Fruit fly (Drosophila melanogaster) whole organism, embryonic: Measurements from ENCODE around the gene Notum.

ENCODE experiments used
- Atf3 ChIP-seq: fragments of 200-800 bp; sonication (Bioruptor generic); optimal IDR thresholded peaks from 3 replicates; lab custom pipeline; 2016; ENCODE audit warnings: missing biosample characterization, missing genetic modification characterization
- Awh ChIP-seq: fragments of 200-800 bp; sonication (Bioruptor generic); IDR thresholded peaks from 2 replicates; pipeline ENCODE4, ENCODE4 v1.3.6; 2022; ENCODE audit warnings: missing biosample characterization, missing genetic modification characterization
- Blimp-1 ChIP-seq: fragments of 200-800 bp; sonication (Bioruptor generic); optimal IDR thresholded peaks from 3 replicates; lab custom pipeline; 2018; ENCODE audit warnings: missing biosample characterization, missing genetic modification characterization, mild to moderate bottlenecking, moderate library complexity, missing genetic modification reagents
- CG10565 ChIP-seq: fragments of 200-800 bp; sonication (Bioruptor generic); optimal IDR thresholded peaks from 3 replicates; lab custom pipeline; 2016; ENCODE audit warnings: missing biosample characterization, mild to moderate bottlenecking, missing genetic modification characterization
- CG11560 ChIP-seq: fragments of 200-800 bp; sonication (Bioruptor generic); IDR thresholded peaks from 3 replicates; pipeline ENCODE4 v1.3.6; 2022; ENCODE audit warnings: missing biosample characterization, missing genetic modification characterization
- CG12104 ChIP-seq: fragments of 200-800 bp; sonication (Bioruptor generic); optimal IDR thresholded peaks from 3 replicates; lab custom pipeline; 2016; ENCODE audit warnings: missing biosample characterization, missing genetic modification characterization
- CG12391 ChIP-seq: fragments of 200-800 bp; sonication (Bioruptor generic); optimal IDR thresholded peaks from 3 replicates; lab custom pipeline; 2018; ENCODE audit warnings: missing biosample characterization, mild to moderate bottlenecking, missing genetic modification characterization, moderate library complexity
- CG13123 ChIP-seq: fragments of 200-800 bp; sonication (Bioruptor generic); optimal IDR thresholded peaks from 2 replicates; lab custom pipeline; 2016; ENCODE audit warnings: missing biosample characterization, missing genetic modification characterization
- CG14014 ChIP-seq: fragments of 200-800 bp; sonication (Bioruptor generic); IDR thresholded peaks from 2 replicates; pipeline ENCODE4 v1.3.6; 2022; ENCODE audit warnings: missing biosample characterization, missing genetic modification characterization
- CG14050 ChIP-seq: fragments of 200-800 bp; sonication (Bioruptor generic); IDR thresholded peaks from 3 replicates; pipeline ENCODE4 v1.3.6; 2022; ENCODE audit warnings: missing biosample characterization, missing genetic modification characterization
- CG15479 ChIP-seq: fragments of 200-800 bp; sonication (Bioruptor generic); optimal IDR thresholded peaks from 3 replicates; lab custom pipeline; 2019; ENCODE audit warnings: missing biosample characterization, mild to moderate bottlenecking, missing genetic modification characterization, moderate library complexity
- CG2889 ChIP-seq: fragments of 200-800 bp; sonication (Bioruptor generic); IDR thresholded peaks from 3 replicates; pipeline ENCODE4 v1.3.6; 2022; ENCODE audit warnings: missing biosample characterization, missing genetic modification characterization
- CG30020 ChIP-seq: fragments of 200-800 bp; optimal IDR thresholded peaks from 2 replicates; lab custom pipeline; 2019; ENCODE audit warnings: missing biosample characterization, mild to moderate bottlenecking, missing genetic modification characterization, moderate library complexity
- CG33213 ChIP-seq: fragments of 200-800 bp; sonication (Bioruptor generic); optimal IDR thresholded peaks from 3 replicates; lab custom pipeline; 2016; ENCODE audit warnings: missing biosample characterization, missing genetic modification characterization
- CG34224 ChIP-seq: fragments of 200-800 bp; sonication (Bioruptor generic); IDR thresholded peaks from 3 replicates; pipeline ENCODE4 v1.3.6; 2022; ENCODE audit warnings: missing biosample characterization, missing genetic modification characterization; ENCODE audit not compliant: partially characterized antibody
- CG3838 ChIP-seq: fragments of 200-800 bp; sonication (Bioruptor generic); optimal IDR thresholded peaks from 3 replicates; lab custom pipeline; 2016; ENCODE audit warnings: missing biosample characterization, missing genetic modification characterization
- CG6654 ChIP-seq: fragments of 200-800 bp; sonication (Bioruptor generic); optimal IDR thresholded peaks from 2 replicates; lab custom pipeline; 2017; ENCODE audit warnings: missing biosample characterization, mild to moderate bottlenecking, missing genetic modification characterization
- CG6791 ChIP-seq: fragments of 200-800 bp; sonication (Bioruptor generic); IDR thresholded peaks from 3 replicates; pipeline ENCODE4 v1.3.6; 2022; ENCODE audit warnings: missing biosample characterization, missing genetic modification characterization; ENCODE audit not compliant: partially characterized antibody
- CTCF ChIP-seq: fragments of 200-800 bp; sonication (Bioruptor generic); optimal IDR thresholded peaks from 2 replicates; lab custom pipeline; 2017; ENCODE audit warnings: missing biosample characterization, mild to moderate bottlenecking, missing genetic modification characterization, moderate library complexity
- Camta ChIP-seq: fragments of 200-800 bp; sonication (Bioruptor generic); optimal IDR thresholded peaks from 2 replicates; lab custom pipeline; 2016; ENCODE audit warnings: missing biosample characterization, missing genetic modification characterization
- Dfd ChIP-seq, 2 experiments: fragments of >200 bp; optimal IDR thresholded peaks; 2 replicates each; lab custom pipeline; 2017; ENCODE audit warnings: missing biosample characterization in 2 of 2, missing genetic modification characterization in 2 of 2
- Dll ChIP-seq: fragments of 200-800 bp; sonication (Bioruptor generic); IDR thresholded peaks from 4 replicates; pipeline ENCODE4 v1.3.6; 2022; ENCODE audit warnings: missing biosample characterization, missing genetic modification characterization; ENCODE audit not compliant: partially characterized antibody
- Fer3 ChIP-seq: fragments of 200-800 bp; sonication (Bioruptor generic); optimal IDR thresholded peaks from 2 replicates; lab custom pipeline; 2018; ENCODE audit warnings: missing biosample characterization, mild to moderate bottlenecking, missing genetic modification characterization, moderate library complexity
- Neu2 ChIP-seq: fragments of 200-800 bp; sonication (Bioruptor generic); optimal IDR thresholded peaks from 3 replicates; lab custom pipeline; 2016; ENCODE audit warnings: missing biosample characterization, missing genetic modification characterization, borderline replicate concordance
- Scr ChIP-seq: fragments of 200-800 bp; sonication (Bioruptor generic); IDR thresholded peaks from 2 replicates; pipeline ENCODE4 v1.3.6; 2022; ENCODE audit warnings: missing biosample characterization, missing genetic modification characterization; ENCODE audit not compliant: partially characterized antibody
- TFAM ChIP-seq: fragments of 200-800 bp; sonication (Bioruptor generic); optimal IDR thresholded peaks from 2 replicates; lab custom pipeline; 2017; ENCODE audit warnings: missing biosample characterization, missing genetic modification characterization, inconsistent platforms
- Tbp ChIP-seq: fragments of >200 bp; optimal IDR thresholded peaks from 2 replicates; lab custom pipeline; 2018; ENCODE audit warnings: missing biosample characterization, missing genetic modification characterization
- Vsx1 ChIP-seq: fragments of 200-800 bp; sonication (Bioruptor generic); optimal IDR thresholded peaks from 2 replicates; lab custom pipeline; 2017; ENCODE audit warnings: missing biosample characterization, mild to moderate bottlenecking, missing genetic modification characterization, missing genetic modification reagents
- Xrp1 ChIP-seq: fragments of 200-800 bp; sonication (Bioruptor generic); IDR thresholded peaks from 2 replicates; pipeline ENCODE4 v1.3.6; 2022; ENCODE audit warnings: missing biosample characterization, missing genetic modification characterization
- ac ChIP-seq: fragments of 200-800 bp; sonication (Bioruptor generic); optimal IDR thresholded peaks from 3 replicates; lab custom pipeline; 2017; ENCODE audit warnings: missing biosample characterization, mild to moderate bottlenecking, missing genetic modification characterization
- bbx ChIP-seq: fragments of 200-800 bp; sonication (Bioruptor generic); IDR thresholded peaks from 2 replicates; pipeline ENCODE4 v1.3.6; 2022; ENCODE audit warnings: missing biosample characterization, missing genetic modification characterization; ENCODE audit not compliant: partially characterized antibody
- bcd ChIP-seq: fragments of 200-800 bp; sonication (Bioruptor generic); optimal IDR thresholded peaks from 2 replicates; lab custom pipeline; 2017; ENCODE audit warnings: missing biosample characterization, mild to moderate bottlenecking, missing genetic modification characterization
- chn ChIP-seq: fragments of 200-800 bp; sonication (Bioruptor generic); optimal IDR thresholded peaks from 2 replicates; lab custom pipeline; 2016; ENCODE audit warnings: missing biosample characterization, missing genetic modification characterization
- danr ChIP-seq: fragments of 200-800 bp; sonication (Bioruptor generic); IDR thresholded peaks from 2 replicates; pipeline ENCODE4 v1.3.6; 2022; ENCODE audit warnings: missing biosample characterization, missing genetic modification characterization
- ems ChIP-seq: fragments of 200-800 bp; sonication (Bioruptor generic); optimal IDR thresholded peaks from 3 replicates; lab custom pipeline; 2016; ENCODE audit warnings: missing biosample characterization, missing genetic modification characterization
- gce ChIP-seq: fragments of 200-800 bp; sonication (Bioruptor generic); IDR thresholded peaks from 3 replicates; pipeline ENCODE4 v1.3.6; 2022; ENCODE audit warnings: missing biosample characterization, missing genetic modification characterization
- gfzf ChIP-seq: fragments of 200-800 bp; sonication (Bioruptor generic); optimal IDR thresholded peaks from 2 replicates; lab custom pipeline; 2016; ENCODE audit warnings: missing biosample characterization, mild to moderate bottlenecking, missing genetic modification characterization, moderate library complexity
- h ChIP-seq: fragments of >200 bp; optimal IDR thresholded peaks from 2 replicates; lab custom pipeline; 2017
- jigr1 ChIP-seq: fragments of 200-800 bp; sonication (Bioruptor generic); IDR thresholded peaks from 3 replicates; pipeline ENCODE4 v1.3.6; 2022; ENCODE audit warnings: missing biosample characterization, missing genetic modification characterization
- ken ChIP-seq: fragments of 200-800 bp; sonication (Bioruptor generic); IDR thresholded peaks from 3 replicates; pipeline ENCODE4 v1.3.6; 2022; ENCODE audit warnings: missing biosample characterization, missing genetic modification characterization
- lab ChIP-seq: fragments of 200-800 bp; sonication (Bioruptor generic); optimal IDR thresholded peaks from 3 replicates; lab custom pipeline; 2017; ENCODE audit warnings: missing biosample characterization, missing genetic modification characterization, mild to moderate bottlenecking, moderate library complexity, missing genetic modification reagents
- lbe ChIP-seq: fragments of 200-800 bp; sonication (Bioruptor generic); optimal IDR thresholded peaks from 2 replicates; lab custom pipeline; 2016; ENCODE audit warnings: missing biosample characterization, mild to moderate bottlenecking, missing genetic modification characterization
- maf-S ChIP-seq: fragments of 200-800 bp; sonication (Bioruptor generic); optimal IDR thresholded peaks from 2 replicates; lab custom pipeline; 2016; ENCODE audit warnings: missing biosample characterization, missing genetic modification characterization
- org-1 ChIP-seq: fragments of 200-800 bp; sonication (Bioruptor generic); optimal IDR thresholded peaks from 2 replicates; lab custom pipeline; 2017; ENCODE audit warnings: missing biosample characterization, missing genetic modification characterization
- phol ChIP-seq: fragments of 200-800 bp; sonication (Bioruptor generic); optimal IDR thresholded peaks from 3 replicates; lab custom pipeline; 2018; ENCODE audit warnings: missing biosample characterization, mild to moderate bottlenecking, missing genetic modification characterization, moderate library complexity
- pzg ChIP-seq: fragments of 200-800 bp; sonication (Bioruptor generic); optimal IDR thresholded peaks from 3 replicates; lab custom pipeline; 2018; ENCODE audit warnings: missing biosample characterization, mild to moderate bottlenecking, missing genetic modification characterization, moderate library complexity
- salm ChIP-seq: fragments of 200-800 bp; sonication (Bioruptor generic); optimal IDR thresholded peaks from 2 replicates; lab custom pipeline; 2018; ENCODE audit warnings: missing biosample characterization, mild to moderate bottlenecking, missing genetic modification characterization
- shn ChIP-seq: fragments of 200-800 bp; sonication (Bioruptor generic); optimal IDR thresholded peaks from 3 replicates; lab custom pipeline; 2016; ENCODE audit warnings: missing biosample characterization, missing genetic modification characterization
- sima ChIP-seq: fragments of 200-800 bp; sonication (Bioruptor generic); optimal IDR thresholded peaks from 2 replicates; lab custom pipeline; 2016; ENCODE audit warnings: missing biosample characterization, missing genetic modification characterization
- sisA ChIP-seq: fragments of 200-800 bp; sonication (Bioruptor generic); IDR thresholded peaks from 2 replicates; pipeline ENCODE4 v1.3.6; 2022; ENCODE audit warnings: missing biosample characterization, missing genetic modification characterization
- tx ChIP-seq: fragments of 200-800 bp; sonication (Bioruptor generic); optimal IDR thresholded peaks from 2 replicates; lab custom pipeline; 2016; ENCODE audit warnings: missing biosample characterization, missing genetic modification characterization
- zfh1 ChIP-seq: fragments of 200-800 bp; sonication (Bioruptor generic); IDR thresholded peaks from 3 replicates; pipeline ENCODE4 v1.3.6; 2022; ENCODE audit warnings: missing biosample characterization, missing genetic modification characterization

Notum gene

dm6 chr3L:15999358-16000005 lies 23.8 kb upstream of the Notum start (continued):
- TF ChIP-seq Dll (GFP tag; lab: Robert Waterston, UW) (no peak), CG12104 (GFP tag; lab: Kevin White, UChicago) (peak; percentile 3), bcd (GFP tag; lab: Kevin White, UChicago) (peak; percentile 11), Xrp1 (peak; percentile 59; the same call in 1 of the 2 replicates), lab (GFP tag; lab: Kevin White, UChicago) (peak; percentile 80), Dfd (GFP tag; optimal IDR thresholded peaks at IDR 0.05; lab: Kevin White, UChicago) (no peak), gce (GFP tag; lab: Robert Waterston, UW) (no peak), Atf3 (peak; percentile 14), CG10565 (no peak), ken (GFP tag; lab: Robert Waterston, UW) (no peak), CG2889 (GFP tag; lab: Robert Waterston, UW) (0 out of 3 replicates have a peak, but pooled peaks have one; percentile 35), Vsx1 (peak; percentile 56), tx (no peak), Scr (GFP tag; lab: Robert Waterston, UW) (no peak), CG12391 (peak; percentile 50), chn (GFP tag; lab: Kevin White, UChicago) (no peak), Camta (GFP tag; lab: Kevin White, UChicago) (no peak), bbx (no peak), org-1 (GFP tag; lab: Kevin White, UChicago) (no peak), CG11560 (tag; lab: Robert Waterston, UW) (no peak), CG6654 (no peak), CG13123 (GFP tag; lab: Kevin White, UChicago) (no peak), CG34224 (GFP tag; lab: Robert Waterston, UW) (no peak), pzg (GFP tag; lab: Kevin White, UChicago) (no peak), CG14050 (no peak), Fer3 (tag; lab: Kevin White, UChicago) (peak; percentile 53), jigr1 (GFP tag; lab: Robert Waterston, UW) (no peak), CG3838 (GFP tag; lab: Kevin White, UChicago) (no peak), sisA (GFP tag; lab: Robert Waterston, UW) (no peak), maf-S (GFP tag; lab: Kevin White, UChicago) (no peak), CG14014 (GFP tag; lab: Robert Waterston, UW) (peak; percentile 65), Blimp-1 (no peak), h (no peak), gfzf (GFP tag; lab: Kevin White, UChicago) (no peak), TFAM (GFP tag; lab: Kevin White, UChicago) (no peak), zfh1 (no peak), ac (GFP tag; lab: Kevin White, UChicago) (no peak), phol (tag; lab: Kevin White, UChicago) (peak; percentile 30), CG33213 (GFP tag; lab: Kevin White, UChicago) (no peak), CTCF (no peak), danr (no peak), ems (GFP tag; lab: Kevin White, UChicago) (no peak), Awh (GFP tag; lab: Robert Waterston, UW) (no peak), lbe (GFP tag; lab: Kevin White, UChicago) (no peak), sima (GFP tag; lab: Kevin White, UChicago) (no peak), CG30020 (no peak), Tbp (GFP tag; lab: Kevin White, UChicago) (no peak), CG6791 (no peak), shn (GFP tag; lab: Kevin White, UChicago) (no peak), salm (tag; lab: Kevin White, UChicago) (peak; percentile 25), CG15479 (no peak), Neu2 (GFP tag; lab: Kevin White, UChicago) (no peak)
